Worm (Caenorhabditis elegans): ENCODE results near the gene W08E12.2.
"Not testable (repeated sequence)": the region's sequence is repeated elsewhere in the genome, so short reads cannot be mapped to it uniquely, and the experiment has no call there.

Gene W08E12.2

ce11 chrIV:3300492-3300891, 5.2 kb upstream of the W08E12.2 start, which contains the start of gene W08E12.5:
W08E12.5 (plus strand) TSS chrIV:3300792.
- no peak for TF ChIP-seq Y95B8A.8 (GFP tag; IDR thresholded peaks at IDR 0.05)
- no peak for TF ChIP-seq F39B2.1 (GFP tag; IDR thresholded peaks at IDR 0.05)
- TF ChIP-seq nhr-120 (GFP tag; IDR thresholded peaks at IDR 0.05) = no peak
- no peak for TF ChIP-seq C17E4.6 (GFP tag; IDR thresholded peaks at IDR 0.05)
- no peak for TF ChIP-seq athp-1 (tag; optimal IDR thresholded peaks at IDR 0.05)
- TF ChIP-seq efl-1 (GFP tag; optimal IDR thresholded peaks at IDR 0.05) = no peak
- no peak for TF ChIP-seq ceh-100 (GFP tag; IDR thresholded peaks at IDR 0.05)
- TF ChIP-seq ceh-40 (GFP tag; IDR thresholded peaks at IDR 0.05) = no peak
- TF ChIP-seq B0019.2 (GFP tag; conservative IDR thresholded peaks at IDR 0.05) = no peak
- TF ChIP-seq F55B11.4 (tag; optimal IDR thresholded peaks at IDR 0.05; ENCODE audit: borderline replicate concordance, insufficient read depth) = no peak
- no peak for TF ChIP-seq madf-10 (tag; optimal IDR thresholded peaks at IDR 0.05)
- TF ChIP-seq ceh-91 (GFP tag; IDR thresholded peaks at IDR 0.05) = no peak
- no peak for TF ChIP-seq attf-5 (GFP tag; optimal IDR thresholded peaks at IDR 0.05)
- TF ChIP-seq T07F8.4 (tag; optimal IDR thresholded peaks at IDR 0.05) = no peak
- no peak for TF ChIP-seq Y56A3A.18 (GFP tag; IDR thresholded peaks at IDR 0.05)
- TF ChIP-seq die-1 (tag; optimal IDR thresholded peaks at IDR 0.05) = no peak
- TF ChIP-seq snpc-1.1 (tag; optimal IDR thresholded peaks at IDR 0.05; ENCODE audit: insufficient read depth) = no peak
- no peak for TF ChIP-seq mes-4 (tag; optimal IDR thresholded peaks at IDR 0.05)
- no peak for TF ChIP-seq attf-3 (GFP tag; conservative IDR thresholded peaks at IDR 0.05)

DNA sequence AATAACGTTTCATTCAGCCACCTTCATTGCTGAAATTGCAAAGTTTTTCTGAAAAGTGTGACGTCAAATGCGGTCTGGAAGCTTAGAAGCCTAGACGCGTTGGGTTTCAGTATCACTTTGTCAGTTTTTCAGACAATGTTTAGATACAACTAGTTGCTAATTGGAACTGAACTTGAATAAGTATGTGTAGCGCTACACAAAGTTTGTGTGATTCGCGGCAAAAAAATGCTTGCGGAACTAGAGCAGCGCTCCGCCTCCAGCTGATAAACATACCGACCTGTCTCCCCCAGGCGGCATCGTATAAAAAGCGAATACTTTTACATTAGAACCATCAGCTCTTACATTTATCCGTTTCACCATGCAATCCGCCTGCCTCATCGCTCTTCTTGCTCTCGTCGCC, 3.6 kb upstream of the W08E12.2 start, which contains the start of gene W08E12.4:
Gene W08E12.4, plus strand, starts transcription at position 301 of the 400 bp plus-strand sequence.
- TF ChIP-seq attf-5 (GFP tag; optimal IDR thresholded peaks at IDR 0.05); xnd-1 (tag; optimal IDR thresholded peaks at IDR 0.05); rec-8 (tag; optimal IDR thresholded peaks at IDR 0.05): not testable (repeated sequence)

- TF ChIP-seq gei-17 (GFP tag; optimal IDR thresholded peaks at IDR 0.05); dox-1 (GFP tag; IDR thresholded peaks at IDR 0.05); ceh-100 (GFP tag; IDR thresholded peaks at IDR 0.05): not testable (repeated sequence)
Observed at ce11 chrIV:3303690-3304089, 2.0 kb upstream of the W08E12.2 start, which contains the start of gene idpp-12. idpp-12 (plus strand) TSS chrIV:3303990.

ce11 chrIV:3307463-3307862, 1.8 kb downstream of the W08E12.2 start, which contains the start of gene W08E12.9:
W08E12.9 (minus strand) TSS chrIV:3307563.
- TF ChIP-seq zfh-2 (GFP tag; conservative IDR thresholded peaks at IDR 0.05) (no peak), unc-62 (GFP tag; optimal IDR thresholded peaks at IDR 0.05) (no peak), cebp-1 (GFP tag; IDR thresholded peaks at IDR 0.05) (no peak), cebp-1 (tag; optimal IDR thresholded peaks at IDR 0.05) (no peak), akir-1 (GFP tag; optimal IDR thresholded peaks at IDR 0.05) (no peak), egl-18 (GFP tag; IDR thresholded peaks at IDR 0.05) (no peak), mcd-1 (GFP tag; IDR thresholded peaks at IDR 0.05) (no peak), F23B12.7 (tag; optimal IDR thresholded peaks at IDR 0.05; ENCODE audit: insufficient read depth) (no peak), ccch-3 (GFP tag; optimal IDR thresholded peaks at IDR 0.05) (no peak), nhr-80 (tag; optimal IDR thresholded peaks at IDR 0.05) (no peak)

ce11 chrIV:3308885-3309284, 3.2 kb downstream of the W08E12.2 start:
- TF ChIP-seq ztf-25 (GFP tag; IDR thresholded peaks at IDR 0.05) = no peak
- TF ChIP-seq ztf-18 (tag; optimal IDR thresholded peaks at IDR 0.05) = no peak
- no peak for TF ChIP-seq bed-2 (GFP tag; IDR thresholded peaks at IDR 0.05)
- no peak for TF ChIP-seq F37B4.10 (GFP tag; IDR thresholded peaks at IDR 0.05)
- TF ChIP-seq hlh-26 (GFP tag; conservative IDR thresholded peaks at IDR 0.05) = no peak
- no peak for TF ChIP-seq ceh-27 (GFP tag; optimal IDR thresholded peaks at IDR 0.05)
- TF ChIP-seq hlh-12 (tag; optimal IDR thresholded peaks at IDR 0.05) = no peak
- TF ChIP-seq Y53G8AR.9 (GFP tag; conservative IDR thresholded peaks at IDR 0.05) = no peak

All from whole organism, young adult.